Fruit fly (Drosophila melanogaster) whole organism, embryonic: ENCODE results near the gene Trm7-34.

Experiments
- Atf6 ChIP-seq: fragments of 200-800 bp; sonication (Bioruptor generic); IDR thresholded peaks from 2 replicates; pipeline ENCODE4 v1.3.6; 2022; ENCODE audit warnings: missing biosample characterization, missing genetic modification characterization
- BEAF-32 ChIP-seq: fragments of 200-800 bp; sonication (Bioruptor generic); optimal IDR thresholded peaks from 3 replicates; lab custom pipeline; 2017; ENCODE audit warnings: missing biosample characterization, missing genetic modification characterization, mild to moderate bottlenecking, moderate library complexity, missing genetic modification reagents
- CG10274 ChIP-seq: fragments of 200-800 bp; sonication (Bioruptor generic); optimal IDR thresholded peaks from 3 replicates; lab custom pipeline; 2017; ENCODE audit warnings: missing biosample characterization, mild to moderate bottlenecking, missing genetic modification characterization
- CG10565 ChIP-seq: fragments of 200-800 bp; sonication (Bioruptor generic); optimal IDR thresholded peaks from 3 replicates; lab custom pipeline; 2016; ENCODE audit warnings: missing biosample characterization, mild to moderate bottlenecking, missing genetic modification characterization
- CG1233 ChIP-seq: fragments of 200-800 bp; sonication (Bioruptor generic); optimal IDR thresholded peaks from 4 replicates; lab custom pipeline; 2018; ENCODE audit warnings: missing biosample characterization, mild to moderate bottlenecking, missing genetic modification characterization
- CG12769 ChIP-seq: fragments of 200-800 bp; sonication (Bioruptor generic); optimal IDR thresholded peaks from 2 replicates; lab custom pipeline; 2019; ENCODE audit warnings: missing biosample characterization, mild to moderate bottlenecking, missing genetic modification characterization, moderate library complexity
- CG13296 ChIP-seq: fragments of 200-800 bp; sonication (Bioruptor generic); optimal IDR thresholded peaks from 3 replicates; lab custom pipeline; 2018; ENCODE audit warnings: missing biosample characterization, mild to moderate bottlenecking, missing genetic modification characterization
- CG18764 ChIP-seq: fragments of 200-800 bp; sonication (Bioruptor generic); optimal IDR thresholded peaks from 3 replicates; lab custom pipeline; 2016; ENCODE audit warnings: missing biosample characterization, missing genetic modification characterization
- CG2120 ChIP-seq: fragments of 200-800 bp; sonication (Bioruptor generic); optimal IDR thresholded peaks from 3 replicates; lab custom pipeline; 2016; ENCODE audit warnings: missing biosample characterization, missing genetic modification characterization
- CG2712 ChIP-seq: fragments of 200-800 bp; optimal IDR thresholded peaks from 3 replicates; lab custom pipeline; 2019; ENCODE audit warnings: missing biosample characterization, mild to moderate bottlenecking, missing genetic modification characterization, moderate library complexity
- CG33213 ChIP-seq: fragments of 200-800 bp; sonication (Bioruptor generic); optimal IDR thresholded peaks from 3 replicates; lab custom pipeline; 2016; ENCODE audit warnings: missing biosample characterization, missing genetic modification characterization
- CG34224 ChIP-seq: fragments of 200-800 bp; sonication (Bioruptor generic); IDR thresholded peaks from 3 replicates; pipeline ENCODE4 v1.3.6; 2022; ENCODE audit warnings: missing biosample characterization, missing genetic modification characterization; ENCODE audit not compliant: partially characterized antibody
- CG3726 ChIP-seq: fragments of 200-800 bp; sonication (Bioruptor generic); IDR thresholded peaks from 3 replicates; pipeline ENCODE4, ENCODE4 v1.3.6; 2022; ENCODE audit warnings: missing biosample characterization, missing genetic modification characterization
- CG4617 ChIP-seq: fragments of 200-800 bp; sonication (Bioruptor generic); optimal IDR thresholded peaks from 3 replicates; lab custom pipeline; 2016; ENCODE audit warnings: missing biosample characterization, missing genetic modification characterization, borderline replicate concordance
- CG4707 ChIP-seq: fragments of 200-800 bp; sonication (Bioruptor generic); optimal IDR thresholded peaks from 2 replicates; lab custom pipeline; 2018; ENCODE audit warnings: missing biosample characterization, mild to moderate bottlenecking, missing genetic modification characterization, moderate library complexity
- CG5245 ChIP-seq: fragments of 200-800 bp; sonication (Bioruptor generic); optimal IDR thresholded peaks from 3 replicates; lab custom pipeline; 2016; ENCODE audit warnings: missing biosample characterization, missing genetic modification characterization
- CG7357 ChIP-seq: fragments of 200-800 bp; sonication (Bioruptor generic); IDR thresholded peaks from 3 replicates; pipeline ENCODE4 v1.3.6; 2022; ENCODE audit warnings: missing biosample characterization, missing genetic modification characterization
- CG9817 ChIP-seq: fragments of 200-800 bp; sonication (Bioruptor generic); optimal IDR thresholded peaks from 2 replicates; lab custom pipeline; 2018; ENCODE audit warnings: missing biosample characterization, mild to moderate bottlenecking, missing genetic modification characterization, moderate library complexity
- D ChIP-seq, 2 experiments: fragments of 200-800 bp in 1 of 2; fragments of >200 bp in 1 of 2; sonication (Bioruptor generic) in 1 of 2; optimal IDR thresholded peaks; 2 replicates in 1 of 2; 3 replicates in 1 of 2; lab custom pipeline; 2017; ENCODE audit warnings: mild to moderate bottlenecking in 1 of 2, missing biosample characterization in 1 of 2, missing genetic modification characterization in 1 of 2, missing genetic modification reagents in 1 of 2
- Dp ChIP-seq: fragments of 200-800 bp; sonication (Bioruptor generic); optimal IDR thresholded peaks from 2 replicates; lab custom pipeline; 2018; ENCODE audit warnings: missing biosample characterization, mild to moderate bottlenecking, missing genetic modification characterization, moderate library complexity
- E2f2 ChIP-seq: fragments of 200-800 bp; sonication (Bioruptor generic); IDR thresholded peaks from 2 replicates; pipeline ENCODE4 v1.3.6; 2022; ENCODE audit warnings: missing biosample characterization, missing genetic modification characterization
- Lhr ChIP-seq: fragments of 200-800 bp; sonication (Bioruptor generic); optimal IDR thresholded peaks from 3 replicates; lab custom pipeline; 2017; ENCODE audit warnings: mild to moderate bottlenecking, missing biosample characterization, missing genetic modification reagents, missing genetic modification characterization
- Opbp ChIP-seq: fragments of 200-800 bp; sonication (Bioruptor generic); IDR thresholded peaks from 3 replicates; pipeline ENCODE4 v1.3.6; 2022; ENCODE audit warnings: missing biosample characterization, missing genetic modification characterization; ENCODE audit not compliant: partially characterized antibody
- Pdp1 ChIP-seq, 2 experiments: fragments of 200-800 bp; sonication (Bioruptor generic); optimal IDR thresholded peaks; 3 replicates each; lab custom pipeline; 2016; ENCODE audit warnings: missing biosample characterization in 2 of 2, missing genetic modification characterization in 2 of 2, mild to moderate bottlenecking in 1 of 2, moderate library complexity in 1 of 2
- Scr ChIP-seq: fragments of 200-800 bp; sonication (Bioruptor generic); IDR thresholded peaks from 2 replicates; pipeline ENCODE4 v1.3.6; 2022; ENCODE audit warnings: missing biosample characterization, missing genetic modification characterization; ENCODE audit not compliant: partially characterized antibody
- ac ChIP-seq: fragments of 200-800 bp; sonication (Bioruptor generic); optimal IDR thresholded peaks from 3 replicates; lab custom pipeline; 2017; ENCODE audit warnings: missing biosample characterization, mild to moderate bottlenecking, missing genetic modification characterization
- br ChIP-seq: fragments of >200 bp; optimal IDR thresholded peaks from 2 replicates; lab custom pipeline; 2017
- chinmo ChIP-seq: fragments of 200-800 bp; sonication (Bioruptor generic); IDR thresholded peaks from 4 replicates; pipeline ENCODE4 v1.3.6; 2022; ENCODE audit warnings: missing biosample characterization, missing genetic modification characterization; ENCODE audit not compliant: partially characterized antibody
- crol ChIP-seq: fragments of 200-800 bp; sonication (Bioruptor generic); IDR thresholded peaks from 2 replicates; pipeline ENCODE4 v1.3.6; 2022; ENCODE audit warnings: missing biosample characterization, missing genetic modification characterization
- gsb-n ChIP-seq: fragments of 200-800 bp; sonication (Bioruptor generic); optimal IDR thresholded peaks from 3 replicates; lab custom pipeline; 2018; ENCODE audit warnings: missing biosample characterization, mild to moderate bottlenecking, missing genetic modification characterization
- ham ChIP-seq: fragments of 200-800 bp; sonication (Bioruptor generic); IDR thresholded peaks from 2 replicates; pipeline ENCODE4 v1.3.6; 2022; ENCODE audit warnings: missing biosample characterization, missing genetic modification characterization
- inv ChIP-seq: fragments of 200-800 bp; sonication (Bioruptor generic); IDR thresholded peaks from 2 replicates; pipeline ENCODE4 v1.3.6; 2022; ENCODE audit warnings: missing biosample characterization, missing genetic modification characterization; ENCODE audit not compliant: partially characterized antibody
- ken ChIP-seq: fragments of 200-800 bp; sonication (Bioruptor generic); IDR thresholded peaks from 3 replicates; pipeline ENCODE4 v1.3.6; 2022; ENCODE audit warnings: missing biosample characterization, missing genetic modification characterization
- kni ChIP-seq: fragments of 200-800 bp; sonication (Bioruptor generic); optimal IDR thresholded peaks from 3 replicates; lab custom pipeline; 2017; ENCODE audit warnings: mild to moderate bottlenecking, missing biosample characterization, missing genetic modification reagents, missing genetic modification characterization
- odd ChIP-seq: fragments of 200-800 bp; sonication (Bioruptor generic); optimal IDR thresholded peaks from 2 replicates; lab custom pipeline; 2017; ENCODE audit warnings: missing biosample characterization, mild to moderate bottlenecking, missing genetic modification characterization
- org-1 ChIP-seq: fragments of 200-800 bp; sonication (Bioruptor generic); optimal IDR thresholded peaks from 2 replicates; lab custom pipeline; 2017; ENCODE audit warnings: missing biosample characterization, missing genetic modification characterization
- phol ChIP-seq: fragments of 200-800 bp; sonication (Bioruptor generic); optimal IDR thresholded peaks from 3 replicates; lab custom pipeline; 2018; ENCODE audit warnings: missing biosample characterization, mild to moderate bottlenecking, missing genetic modification characterization, moderate library complexity
- row ChIP-seq: fragments of 200-800 bp; sonication (Bioruptor generic); IDR thresholded peaks from 3 replicates; pipeline ENCODE4 v1.3.6; 2022; ENCODE audit warnings: missing biosample characterization, missing genetic modification characterization
- run ChIP-seq: fragments of 200-800 bp; sonication (Bioruptor generic); optimal IDR thresholded peaks from 3 replicates; lab custom pipeline; 2018; ENCODE audit warnings: missing biosample characterization, mild to moderate bottlenecking, missing genetic modification characterization
- salm ChIP-seq: fragments of 200-800 bp; sonication (Bioruptor generic); optimal IDR thresholded peaks from 2 replicates; lab custom pipeline; 2018; ENCODE audit warnings: missing biosample characterization, mild to moderate bottlenecking, missing genetic modification characterization
- sima ChIP-seq: fragments of 200-800 bp; sonication (Bioruptor generic); optimal IDR thresholded peaks from 2 replicates; lab custom pipeline; 2016; ENCODE audit warnings: missing biosample characterization, missing genetic modification characterization
- slou ChIP-seq: fragments of 200-800 bp; sonication (Bioruptor generic); optimal IDR thresholded peaks from 3 replicates; lab custom pipeline; 2016; ENCODE audit warnings: missing biosample characterization, missing genetic modification characterization
- sr ChIP-seq: fragments of 200-800 bp; sonication (Bioruptor generic); IDR thresholded peaks from 3 replicates; pipeline ENCODE4 v1.3.6; 2022; ENCODE audit warnings: missing biosample characterization, missing genetic modification characterization
- stwl ChIP-seq: fragments of 200-800 bp; sonication (Bioruptor generic); optimal IDR thresholded peaks from 3 replicates; lab custom pipeline; 2018; ENCODE audit warnings: missing biosample characterization, mild to moderate bottlenecking, missing genetic modification characterization, moderate library complexity
- vnd ChIP-seq: fragments of 200-800 bp; sonication (Bioruptor generic); IDR thresholded peaks from 3 replicates; pipeline ENCODE4 v1.3.6; 2022; ENCODE audit warnings: missing biosample characterization, missing genetic modification characterization; ENCODE audit not compliant: partially characterized antibody
- zfh1 ChIP-seq: fragments of 200-800 bp; sonication (Bioruptor generic); IDR thresholded peaks from 3 replicates; pipeline ENCODE4 v1.3.6; 2022; ENCODE audit warnings: missing biosample characterization, missing genetic modification characterization
- zfh2 ChIP-seq: fragments of 200-800 bp; sonication (Bioruptor generic); optimal IDR thresholded peaks from 2 replicates; lab custom pipeline; 2016; ENCODE audit warnings: missing biosample characterization, missing genetic modification characterization

The Trm7-34 gene

dm6 chr3R:21130050-21130449 is 3.6 kb downstream of the Trm7-34 start, which contains the start of gene Ice2 (continued):
- TF ChIP-seq vnd, result 0 out of 3 replicates have a peak, but pooled peaks have one; percentile 7
- no peak for TF ChIP-seq CG4707 (GFP tag; lab: Kevin White, UChicago)
- TF ChIP-seq row (GFP tag; lab: Robert Waterston, UW), result peak; percentile 34; the same call in 1 of the 3 replicates
- peak; percentile 44 for TF ChIP-seq CG2712 (tag; lab: Kevin White, UChicago)
- peak; percentile 42 for TF ChIP-seq stwl (tag; lab: Kevin White, UChicago)
- TF ChIP-seq zfh1 (GFP tag; lab: Robert Waterston, UW), result peak; percentile 21; the same call in 1 of the 3 replicates
- peak; percentile 94 for TF ChIP-seq Dp (GFP tag; lab: Kevin White, UChicago)
- no peak for TF ChIP-seq odd
- TF ChIP-seq ham, result no peak
- TF ChIP-seq E2f2 (GFP tag; lab: Robert Waterston, UW), result peak; percentile 96
- TF ChIP-seq CG2120 (GFP tag; lab: Kevin White, UChicago), result peak; percentile 3

DNA sequence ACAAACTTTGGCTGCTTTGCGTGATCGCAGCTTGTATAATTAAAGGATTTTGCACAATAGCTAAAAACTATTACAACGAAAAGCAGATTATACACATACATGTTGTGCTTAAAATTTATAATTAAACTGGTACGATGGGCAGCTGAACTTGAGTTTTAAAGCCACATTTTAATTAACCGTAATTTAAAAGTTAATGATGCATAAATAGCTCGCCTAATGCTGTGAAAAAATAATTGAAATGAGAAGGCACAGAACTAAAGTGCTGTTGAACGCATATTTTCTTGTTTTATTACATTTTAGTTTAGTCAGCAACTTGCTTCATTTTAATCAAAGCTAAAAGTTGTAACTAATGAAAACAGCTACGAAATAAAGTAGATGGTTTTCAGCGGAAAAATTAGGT is 4.1 kb downstream of the Trm7-34 start, which contains the start of gene Obp93a:
Gene Obp93a (minus strand): TSS at position 101 of the 400 bp plus-strand sequence.
- no peak for TF ChIP-seq CG2712 (tag; lab: Kevin White, UChicago)
- no peak for TF ChIP-seq CG12769 (tag; lab: Kevin White, UChicago)
- TF ChIP-seq CG10565 (GFP tag; lab: Kevin White, UChicago), result no peak
- TF ChIP-seq phol (tag; lab: Kevin White, UChicago), result no peak
- TF ChIP-seq sima, result no peak
- no peak for TF ChIP-seq D (optimal IDR thresholded peaks at IDR 0.05; lab: Kevin White, UChicago)
- no peak for TF ChIP-seq D (GFP tag; optimal IDR thresholded peaks at IDR 0.05; lab: Kevin White, UChicago)
- no peak for TF ChIP-seq sr (GFP tag; lab: Robert Waterston, UW)
- no peak for TF ChIP-seq ac (GFP tag; lab: Kevin White, UChicago)
- no peak for TF ChIP-seq Atf6
- no peak for TF ChIP-seq CG7357 (GFP tag; lab: Robert Waterston, UW)
- no peak for TF ChIP-seq inv (GFP tag; lab: Robert Waterston, UW)
- TF ChIP-seq chinmo (GFP tag; lab: Robert Waterston, UW), result no peak
- no peak for TF ChIP-seq ken (GFP tag; lab: Robert Waterston, UW)
- TF ChIP-seq run, result no peak
- no peak for TF ChIP-seq Scr
- no peak for TF ChIP-seq org-1 (GFP tag; lab: Kevin White, UChicago)
- TF ChIP-seq CG13296, result no peak
- TF ChIP-seq br, result no peak
- no peak for TF ChIP-seq zfh2 (GFP tag; lab: Kevin White, UChicago)

dm6 chr3R:21127352-21127985 is 6.2 kb downstream of the Trm7-34 start, which contains the start of the genes slmb and CG5793:
Gene slmb (minus strand): TSS chr3R:21127485.
Gene CG5793 (plus strand): TSS chr3R:21127573.
- TF ChIP-seq CG4617 (peak; percentile 85), CG33213 (peak; percentile 48), CG9817 (tag; lab: Kevin White, UChicago) (peak; percentile 24), CG3726 (GFP tag; lab: Robert Waterston, UW) (no peak), Pdp1 (GFP tag; optimal IDR thresholded peaks at IDR 0.05; lab: Kevin White, UChicago) (peak; percentile 39 to 99), CG5245 (GFP tag; lab: Kevin White, UChicago) (peak; percentile 19), CG10274 (GFP tag; lab: Kevin White, UChicago) (no peak), slou (GFP tag; lab: Kevin White, UChicago) (peak; percentile 6), kni (peak; percentile 45), E2f2 (GFP tag; lab: Robert Waterston, UW) (peak; percentile 63), CG18764 (GFP tag; lab: Kevin White, UChicago) (peak; percentile 56), Opbp (GFP tag; lab: Robert Waterston, UW) (peak; percentile 53; the same call in 1 of the 3 replicates), gsb-n (tag; lab: Kevin White, UChicago) (peak; percentile 25), crol (GFP tag; lab: Robert Waterston, UW) (no peak; the same call in 1 of the 2 replicates), salm (tag; lab: Kevin White, UChicago) (peak; percentile 42), BEAF-32 (GFP tag; lab: Kevin White, UChicago) (peak; percentile 83), Lhr (peak; percentile 62), CG34224 (GFP tag; lab: Robert Waterston, UW) (peak; percentile 45; the same call in 1 of the 3 replicates), CG1233 (GFP tag; lab: Kevin White, UChicago) (peak; percentile 36)
